Fruit fly (Drosophila melanogaster): Measurements from ENCODE around the gene CG42353.
A peak's percentile ranks its signal among the peaks of the same experiment; 100 is the strongest.

Gene CG42353

DNA sequence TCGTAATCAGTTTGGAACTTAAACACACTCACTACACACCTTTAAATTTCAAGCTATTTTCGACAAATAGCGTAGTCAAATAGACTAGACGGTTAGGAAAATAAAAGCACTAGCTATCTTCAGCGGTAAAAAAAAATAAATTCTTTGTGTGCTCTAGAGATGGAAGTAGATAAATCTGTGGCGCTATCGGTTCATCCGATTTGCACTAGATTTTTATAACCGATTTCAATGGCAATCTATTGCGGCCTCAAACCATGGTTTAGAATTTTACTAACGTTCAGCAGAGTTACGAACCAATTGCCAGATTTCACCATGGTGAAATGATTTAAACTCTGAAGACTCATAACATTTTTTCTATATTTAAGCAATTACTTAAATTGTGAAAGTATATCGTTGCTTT, 8.3 kb downstream of the CG42353 start:
- TF ChIP-seq CG9705 (GFP tag; optimal IDR thresholded peaks at IDR 0.05) (no peak), brk (GFP tag; optimal IDR thresholded peaks at IDR 0.05) (peak; percentile 3), h (GFP tag; optimal IDR thresholded peaks at IDR 0.05) (peak; percentile 27), dmrt93B (GFP tag; optimal IDR thresholded peaks at IDR 0.05) (no peak), Jra (GFP tag; optimal IDR thresholded peaks at IDR 0.05) (no peak), ey (GFP tag; optimal IDR thresholded peaks at IDR 0.05) (no peak), woc (GFP tag; optimal IDR thresholded peaks at IDR 0.05) (peak; percentile 9), tai (GFP tag; optimal IDR thresholded peaks at IDR 0.05) (peak; percentile 41), GATAd (GFP tag; optimal IDR thresholded peaks at IDR 0.05) (no peak), foxo (GFP tag; optimal IDR thresholded peaks at IDR 0.05) (no peak), br (GFP tag; optimal IDR thresholded peaks at IDR 0.05) (no peak), HLH106 (tag; optimal IDR thresholded peaks at IDR 0.05) (no peak), usp (GFP tag; optimal IDR thresholded peaks at IDR 0.05) (no peak), Rel (GFP tag; optimal IDR thresholded peaks at IDR 0.05) (no peak), Rel (tag; optimal IDR thresholded peaks at IDR 0.05) (peak; percentile 15), fru (GFP tag; optimal IDR thresholded peaks at IDR 0.05) (no peak), Hnf4 (GFP tag; optimal IDR thresholded peaks at IDR 0.05) (no peak), lola (GFP tag; optimal IDR thresholded peaks at IDR 0.05) (no peak), rgr (GFP tag; optimal IDR thresholded peaks at IDR 0.05) (peak; percentile 14), CrebA (GFP tag; optimal IDR thresholded peaks at IDR 0.05; ENCODE audit: borderline replicate concordance) (no peak), Myc (optimal IDR thresholded peaks at IDR 0.05) (peak; percentile 65), N (GFP tag; optimal IDR thresholded peaks at IDR 0.05) (no peak), psq (GFP tag; optimal IDR thresholded peaks at IDR 0.05) (no peak)

DNA sequence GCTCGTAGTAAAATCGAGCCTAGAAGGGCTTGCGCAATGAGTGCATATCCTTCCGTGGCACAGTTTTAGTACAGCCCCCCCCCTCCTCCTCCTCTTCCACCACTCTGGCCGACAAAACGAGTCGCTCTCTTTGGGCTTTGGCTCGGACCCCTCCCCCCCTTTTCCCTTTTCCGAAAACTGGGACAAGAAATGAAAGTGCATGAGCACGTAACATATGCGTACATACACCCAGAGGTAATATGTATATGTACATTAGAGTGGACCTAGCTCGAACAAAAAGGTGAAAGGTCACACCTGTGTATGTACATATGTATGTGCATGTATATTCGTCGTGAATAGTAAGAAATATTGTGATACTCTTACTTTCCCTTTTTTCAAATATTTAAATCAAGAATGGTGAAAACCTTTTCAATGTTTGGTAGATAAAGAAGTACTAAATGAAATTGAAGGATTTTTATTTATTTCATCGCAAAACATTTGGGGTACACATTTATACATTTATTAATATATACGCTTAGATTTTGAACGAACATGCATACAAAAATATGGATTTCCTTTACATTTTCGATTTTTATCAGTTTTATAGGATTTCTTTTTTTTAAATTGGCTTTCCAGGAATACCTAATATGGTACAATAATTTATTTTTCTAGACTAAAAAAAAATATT, 12.0 kb downstream of the CG42353 start:
- TF ChIP-seq fru (GFP tag; optimal IDR thresholded peaks at IDR 0.05) (peak; percentile 14), brk (GFP tag; optimal IDR thresholded peaks at IDR 0.05) (no peak), Hr83 (GFP tag; optimal IDR thresholded peaks at IDR 0.05; ENCODE audit: poor library complexity, severe bottlenecking) (no peak), CG9705 (GFP tag; optimal IDR thresholded peaks at IDR 0.05) (no peak), foxo (GFP tag; optimal IDR thresholded peaks at IDR 0.05) (peak in 1 of 2 experiments; percentile 12), psq (GFP tag; optimal IDR thresholded peaks at IDR 0.05) (peak; percentile 16)

DNA sequence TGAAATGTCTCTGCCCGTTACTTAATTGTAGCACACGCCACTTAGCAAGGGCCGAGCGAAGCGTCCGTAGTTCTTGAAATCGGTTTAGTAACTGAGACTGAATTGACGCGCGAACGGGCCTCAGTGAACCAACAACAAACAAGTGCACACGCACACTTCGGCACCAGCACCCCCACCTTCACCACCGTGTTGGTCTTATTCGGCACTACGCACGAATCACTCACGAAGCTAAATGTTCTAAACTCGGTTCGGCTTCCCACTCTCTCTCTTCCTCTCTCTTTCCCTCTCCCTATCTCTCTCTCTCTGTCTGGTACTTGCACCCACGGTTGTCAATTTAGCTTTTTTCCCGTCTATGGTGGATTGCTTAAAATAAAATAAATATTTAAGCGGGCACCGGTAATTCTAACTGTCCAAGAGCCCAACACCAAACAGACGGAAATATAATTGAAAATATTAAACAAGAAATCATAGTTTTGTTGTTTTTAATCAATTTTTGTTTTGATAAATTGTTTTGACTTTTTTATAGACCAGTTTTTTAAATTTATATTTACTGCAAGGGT, 13.2 kb downstream of the CG42353 start, which contains the start of gene Tob:
TSS of gene Tob (minus strand) at position 65 of the 560 bp plus-strand sequence.
- TF ChIP-seq ey (GFP tag; optimal IDR thresholded peaks at IDR 0.05) (peak; percentile 37), sage (GFP tag; optimal IDR thresholded peaks at IDR 0.05) (no peak), woc (GFP tag; optimal IDR thresholded peaks at IDR 0.05) (peak; percentile 78), psq (GFP tag; optimal IDR thresholded peaks at IDR 0.05) (peak; percentile 8), Myc (optimal IDR thresholded peaks at IDR 0.05) (peak; percentile 67), dsf (GFP tag; optimal IDR thresholded peaks at IDR 0.05; ENCODE audit: borderline replicate concordance) (no peak), GATAd (GFP tag; optimal IDR thresholded peaks at IDR 0.05) (no peak), HLH106 (tag; optimal IDR thresholded peaks at IDR 0.05) (peak; percentile 12), br (GFP tag; optimal IDR thresholded peaks at IDR 0.05) (peak; percentile 41), dl (GFP tag; optimal IDR thresholded peaks at IDR 0.05; ENCODE audit: insufficient read depth in 1 of 2, partially characterized antibody in 2 of 2) (peak in 1 of 2 experiments; percentile 27), Dif (GFP tag; optimal IDR thresholded peaks at IDR 0.05; ENCODE audit: partially characterized antibody) (peak; percentile 22), Rel (GFP tag; optimal IDR thresholded peaks at IDR 0.05) (no peak), Rel (tag; optimal IDR thresholded peaks at IDR 0.05) (peak; percentile 7), fru (GFP tag; optimal IDR thresholded peaks at IDR 0.05) (peak; percentile 61), h (GFP tag; optimal IDR thresholded peaks at IDR 0.05) (peak; percentile 75), Hnf4 (GFP tag; optimal IDR thresholded peaks at IDR 0.05) (peak; percentile 10), foxo (GFP tag; optimal IDR thresholded peaks at IDR 0.05) (peak in 1 of 2 experiments; percentile 29), Vsx2 (GFP tag; optimal IDR thresholded peaks at IDR 0.05; ENCODE audit: partially characterized antibody) (no peak)
